Fruit fly (Drosophila melanogaster) whole organism, pupa: ENCODE measurements around the gene CG34299.

Experiments used
- CG10348 ChIP-seq: fragments of 200-800 bp; sonication (Bioruptor generic); IDR thresholded peaks from 2 replicates; pipeline ENCODE4 v1.3.6; 2022; ENCODE audit warnings: missing biosample characterization, missing genetic modification characterization
- CG12605 ChIP-seq: fragments of 200-800 bp; sonication (Bioruptor generic); IDR thresholded peaks from 2 replicates; pipeline ENCODE4 v1.3.6; 2022; ENCODE audit warnings: missing biosample characterization, missing genetic modification characterization
- CG15710 ChIP-seq: fragments of 200-800 bp; sonication (Bioruptor generic); optimal IDR thresholded peaks from 2 replicates; lab custom pipeline; 2018; ENCODE audit warnings: missing biosample characterization, mild to moderate bottlenecking, missing genetic modification characterization, moderate library complexity
- CG32121 ChIP-seq: fragments of 200-800 bp; sonication (Bioruptor generic); IDR thresholded peaks from 2 replicates; pipeline ENCODE4 v1.3.6; 2022; ENCODE audit warnings: missing biosample characterization, missing genetic modification characterization
- Ets98B ChIP-seq: fragments of 200-800 bp; sonication (Bioruptor generic); IDR thresholded peaks from 2 replicates; pipeline ENCODE4 v1.3.6; 2022; ENCODE audit warnings: missing biosample characterization, missing genetic modification characterization
- gl ChIP-seq: fragments of 200-800 bp; sonication (Bioruptor generic); optimal IDR thresholded peaks from 2 replicates; lab custom pipeline; 2018; ENCODE audit warnings: missing biosample characterization, mild to moderate bottlenecking, missing genetic modification characterization
- rn ChIP-seq: fragments of 200-800 bp; sonication (Bioruptor generic); IDR thresholded peaks from 2 replicates; pipeline ENCODE4 v1.3.6; 2022; ENCODE audit warnings: missing biosample characterization, missing genetic modification characterization

dm6 chr3R:30296035-30296434 is 46.7 kb downstream of the CG34299 start:
- TF ChIP-seq CG15710 (tag; lab: Kevin White, UChicago) (peak; percentile 90), Ets98B (GFP tag; lab: Robert Waterston, UW) (peak; percentile 98), gl (peak; percentile 84), CG12605 (GFP tag; lab: Robert Waterston, UW) (peak; percentile 98), CG32121 (peak; percentile 98), CG10348 (GFP tag; lab: Robert Waterston, UW) (peak; percentile 82), rn (peak; percentile 95)
